Worm (Caenorhabditis elegans) whole organism, young adult: ENCODE results near the gene F23B2.7.

Experiments
- B0019.2 ChIP-seq: fragments of 200-800 bp; sonication (Bioruptor generic); conservative IDR thresholded peaks from 2 replicates; pipeline ENCODE4 v1.3.6; 2022; ENCODE audit warnings: missing genetic modification reagents, missing genetic modification characterization, missing compliant biosample characterization
- B0336.3 ChIP-seq: fragments of 200-800 bp; sonication (Bioruptor generic); IDR thresholded peaks from 2 replicates; pipeline ENCODE4 v1.3.6; 2022; ENCODE audit warnings: missing genetic modification characterization, missing compliant biosample characterization
- F33H1.4 ChIP-seq: fragments of 200-800 bp; sonication (Bioruptor generic); IDR thresholded peaks from 2 replicates; pipeline ENCODE4 v1.3.6; 2022; ENCODE audit warnings: missing genetic modification reagents, missing genetic modification characterization, missing compliant biosample characterization
- F39B2.1 ChIP-seq: fragments of 200-800 bp; sonication (Bioruptor generic); IDR thresholded peaks from 2 replicates; pipeline ENCODE4 v1.3.6; 2022; ENCODE audit warnings: missing genetic modification reagents, missing genetic modification characterization, missing compliant biosample characterization
- F49E8.2 ChIP-seq: sonication (generic microtip); optimal IDR thresholded peaks from 3 replicates; lab custom pipeline; 2017; ENCODE audit warnings: missing genetic modification characterization, mild to moderate bottlenecking, missing compliant biosample characterization, antibody characterized with exemption, moderate library complexity; ENCODE audit not compliant: insufficient read depth
- F52B5.7 ChIP-seq: sonication (generic microtip); optimal IDR thresholded peaks from 2 replicates; lab custom pipeline; 2016; ENCODE audit warnings: mild to moderate bottlenecking, missing genetic modification characterization, missing compliant biosample characterization
- K11D2.4 ChIP-seq: fragments of 200-800 bp; sonication (Bioruptor generic); IDR thresholded peaks from 2 replicates; pipeline ENCODE4 v1.3.6; 2022; ENCODE audit warnings: missing genetic modification reagents, missing genetic modification characterization, missing compliant biosample characterization
- Y56A3A.18 ChIP-seq: fragments of 200-800 bp; sonication (Bioruptor generic); IDR thresholded peaks from 2 replicates; pipeline ENCODE4 v1.3.6; 2022; ENCODE audit warnings: missing genetic modification reagents, missing genetic modification characterization, missing compliant biosample characterization
- ama-1 ChIP-seq, 3 experiments: fragments of 150-350 bp in 1 of 3; sonication (generic microtip) in 2 of 3; optimal IDR thresholded peaks; 2 replicates each; lab custom pipeline; 2014 to 2018; ENCODE audit warnings: missing biosample characterization in 2 of 3, missing genetic modification characterization in 2 of 3, missing genetic modification reagents in 2 of 3
- atf-7 ChIP-seq: sonication (generic microtip); optimal IDR thresholded peaks from 2 replicates; lab custom pipeline; 2017; ENCODE audit warnings: mild to moderate bottlenecking, missing genetic modification characterization, missing compliant biosample characterization
- athp-1 ChIP-seq: sonication (generic microtip); optimal IDR thresholded peaks from 2 replicates; lab custom pipeline; 2017; ENCODE audit warnings: mild to moderate bottlenecking, missing genetic modification characterization, missing compliant biosample characterization
- attf-6 ChIP-seq: fragments of 200-800 bp; sonication (Bioruptor generic); IDR thresholded peaks from 2 replicates; pipeline ENCODE4 v1.3.6; 2022; ENCODE audit warnings: missing genetic modification reagents, missing genetic modification characterization, missing compliant biosample characterization
- bed-2 ChIP-seq: fragments of 200-800 bp; sonication (Bioruptor generic); IDR thresholded peaks from 2 replicates; pipeline ENCODE4 v1.3.6; 2022; ENCODE audit warnings: missing genetic modification reagents, missing genetic modification characterization, missing compliant biosample characterization
- ccch-3 ChIP-seq: fragments of 200-800 bp; sonication (Bioruptor generic); optimal IDR thresholded peaks from 2 replicates; lab custom pipeline; 2018; ENCODE audit warnings: mild to moderate bottlenecking, missing genetic modification characterization, missing compliant biosample characterization
- ceh-100 ChIP-seq: fragments of 200-800 bp; sonication (Bioruptor generic); IDR thresholded peaks from 2 replicates; pipeline ENCODE4 v1.3.6; 2022; ENCODE audit warnings: missing genetic modification reagents, missing genetic modification characterization, missing compliant biosample characterization
- ceh-40 ChIP-seq: fragments of 200-800 bp; sonication (Bioruptor generic); IDR thresholded peaks from 2 replicates; pipeline ENCODE4 v1.3.6; 2022; ENCODE audit warnings: missing genetic modification characterization, missing compliant biosample characterization
- ceh-91 ChIP-seq: fragments of 200-800 bp; sonication (Bioruptor generic); IDR thresholded peaks from 2 replicates; pipeline ENCODE4 v1.3.6; 2022; ENCODE audit warnings: missing genetic modification reagents, missing genetic modification characterization, missing compliant biosample characterization
- chd-7 ChIP-seq: sonication (generic microtip); optimal IDR thresholded peaks from 2 replicates; lab custom pipeline; 2016; ENCODE audit warnings: mild to moderate bottlenecking, missing genetic modification characterization, moderate library complexity, missing compliant biosample characterization
- dpff-1 ChIP-seq: sonication (generic microtip); optimal IDR thresholded peaks from 2 replicates; lab custom pipeline; 2017; ENCODE audit warnings: mild to moderate bottlenecking, missing genetic modification characterization, missing compliant biosample characterization
- dpl-1 ChIP-seq: fragments of 150-350 bp; optimal IDR thresholded peaks from 2 replicates; lab custom pipeline; 2014; ENCODE audit warnings: missing biosample characterization, missing genetic modification reagents, missing genetic modification characterization
- egl-18 ChIP-seq: fragments of 200-800 bp; sonication (Bioruptor generic); IDR thresholded peaks from 2 replicates; pipeline ENCODE4 v1.3.6; 2022; ENCODE audit warnings: missing genetic modification reagents, missing genetic modification characterization, missing compliant biosample characterization
- egl-44 ChIP-seq: fragments of 200-800 bp; sonication (Bioruptor generic); IDR thresholded peaks from 2 replicates; pipeline ENCODE4 v1.3.6; 2022; ENCODE audit warnings: missing genetic modification reagents, missing genetic modification characterization, missing compliant biosample characterization
- ets-4 ChIP-seq: fragments of 200-800 bp; sonication (Bioruptor generic); optimal IDR thresholded peaks from 2 replicates; lab custom pipeline; 2018; ENCODE audit warnings: mild to moderate bottlenecking, missing genetic modification characterization, missing compliant biosample characterization
- hlh-12 ChIP-seq: sonication (generic microtip); optimal IDR thresholded peaks from 2 replicates; lab custom pipeline; 2016; ENCODE audit warnings: missing genetic modification characterization, missing compliant biosample characterization
- hlh-26 ChIP-seq: fragments of 200-800 bp; sonication (Bioruptor generic); conservative IDR thresholded peaks from 2 replicates; pipeline ENCODE4 v1.3.6; 2022; ENCODE audit warnings: missing genetic modification reagents, missing genetic modification characterization, missing compliant biosample characterization
- hmg-1.2 ChIP-seq: fragments of 200-800 bp; sonication (Bioruptor generic); IDR thresholded peaks from 2 replicates; pipeline ENCODE4 v1.3.6; 2022; ENCODE audit warnings: missing genetic modification reagents, missing genetic modification characterization, missing compliant biosample characterization
- hmg-20 ChIP-seq: fragments of 200-800 bp; sonication (Bioruptor generic); IDR thresholded peaks from 2 replicates; pipeline ENCODE4 v1.3.6; 2022; ENCODE audit warnings: missing genetic modification reagents, missing genetic modification characterization, missing compliant biosample characterization
- hrde-1 ChIP-seq: sonication (generic microtip); optimal IDR thresholded peaks from 2 replicates; lab custom pipeline; 2016; ENCODE audit warnings: missing genetic modification characterization, mild to moderate bottlenecking, missing compliant biosample characterization, moderate library complexity, missing genotype, missing genetic modification reagents, borderline replicate concordance
- lin-40 ChIP-seq: sonication (generic microtip); optimal IDR thresholded peaks from 2 replicates; lab custom pipeline; 2016; ENCODE audit warnings: missing genetic modification characterization, mild to moderate bottlenecking, missing compliant biosample characterization, missing genotype, missing genetic modification reagents
- lsl-1 ChIP-seq: fragments of 200-800 bp; sonication (Bioruptor generic); optimal IDR thresholded peaks from 2 replicates; lab custom pipeline; 2018; ENCODE audit warnings: mild to moderate bottlenecking, missing genetic modification characterization, moderate library complexity, missing compliant biosample characterization
- lsy-27 ChIP-seq: sonication (generic microtip); optimal IDR thresholded peaks from 2 replicates; lab custom pipeline; 2017; ENCODE audit warnings: missing genetic modification characterization, mild to moderate bottlenecking, missing compliant biosample characterization, antibody characterized with exemption, missing genotype, borderline replicate concordance; ENCODE audit not compliant: insufficient read depth
- madf-3 ChIP-seq: fragments of 200-800 bp; sonication (Bioruptor generic); IDR thresholded peaks from 2 replicates; pipeline ENCODE4 v1.3.6; 2022; ENCODE audit warnings: missing genetic modification reagents, missing genetic modification characterization, missing compliant biosample characterization
- nfya-1 ChIP-seq: sonication (generic microtip); optimal IDR thresholded peaks from 2 replicates; lab custom pipeline; 2017; ENCODE audit warnings: antibody characterized with exemption, missing compliant biosample characterization, missing genetic modification characterization, borderline replicate concordance; ENCODE audit not compliant: insufficient read depth
- nhr-80 ChIP-seq: sonication (generic microtip); optimal IDR thresholded peaks from 2 replicates; lab custom pipeline; 2016; ENCODE audit warnings: missing genetic modification characterization, missing compliant biosample characterization
- pbrm-1 ChIP-seq: fragments of 200-800 bp; sonication (Bioruptor generic); IDR thresholded peaks from 2 replicates; pipeline ENCODE4 v1.3.6; 2022; ENCODE audit warnings: missing genetic modification reagents, missing genetic modification characterization, missing compliant biosample characterization
- pha-4 ChIP-seq: fragments of 150-350 bp; sonication (generic microtip); optimal IDR thresholded peaks from 2 replicates; lab custom pipeline; 2014; ENCODE audit warnings: missing biosample characterization, missing genetic modification reagents, missing genetic modification characterization
- rcor-1 ChIP-seq: fragments of 200-800 bp; sonication (Bioruptor generic); IDR thresholded peaks from 2 replicates; pipeline ENCODE4 v1.3.6; 2022; ENCODE audit warnings: missing genetic modification reagents, missing genetic modification characterization, missing compliant biosample characterization
- sdz-38 ChIP-seq: sonication (generic microtip); optimal IDR thresholded peaks from 2 replicates; lab custom pipeline; 2016; ENCODE audit warnings: missing genotype, missing genetic modification characterization, missing compliant biosample characterization
- tbp1 ChIP-seq: fragments of 200-800 bp; sonication (Bioruptor generic); optimal IDR thresholded peaks from 2 replicates; lab custom pipeline; 2018; ENCODE audit warnings: mild to moderate bottlenecking, missing genetic modification characterization, missing compliant biosample characterization
- tbx-9 ChIP-seq: sonication (generic microtip); optimal IDR thresholded peaks from 2 replicates; lab custom pipeline; 2016; ENCODE audit warnings: borderline replicate concordance, missing genetic modification characterization, inconsistent platforms, missing compliant biosample characterization
- zim-3 ChIP-seq: sonication (generic microtip); optimal IDR thresholded peaks from 2 replicates; lab custom pipeline; 2017; ENCODE audit warnings: mild to moderate bottlenecking, missing genetic modification characterization, moderate library complexity, missing compliant biosample characterization
- ztf-18 ChIP-seq: sonication (generic microtip); optimal IDR thresholded peaks from 2 replicates; lab custom pipeline; 2016; ENCODE audit warnings: missing genotype, mild to moderate bottlenecking, missing genetic modification characterization, missing compliant biosample characterization
- ztf-22 ChIP-seq: fragments of 200-800 bp; sonication (Bioruptor generic); optimal IDR thresholded peaks from 2 replicates; lab custom pipeline; 2018; ENCODE audit warnings: mild to moderate bottlenecking, missing genetic modification characterization, moderate library complexity, missing compliant biosample characterization
- ztf-3 ChIP-seq: fragments of 200-800 bp; sonication (Bioruptor generic); optimal IDR thresholded peaks from 2 replicates; lab custom pipeline; 2018; ENCODE audit warnings: mild to moderate bottlenecking, missing genetic modification characterization, missing compliant biosample characterization
- ztf-6 ChIP-seq: fragments of 200-800 bp; sonication (Bioruptor generic); IDR thresholded peaks from 2 replicates; pipeline ENCODE4 v1.3.6; 2022; ENCODE audit warnings: missing genetic modification reagents, missing genetic modification characterization, missing compliant biosample characterization

F23B2.7 gene

ce11 chrIV:9169764-9170163, 19.5 kb downstream of the F23B2.7 start:
- no peak for TF ChIP-seq lin-40 (tag; lab: Kevin White, UChicago)

- TF ChIP-seq sdz-38, result no peak
- TF ChIP-seq lsl-1 (GFP tag; lab: Kevin White, UChicago), result no peak
- TF ChIP-seq F49E8.2, result no peak
- TF ChIP-seq nhr-80, result no peak
- no peak for TF ChIP-seq egl-44 (GFP tag; lab: Robert Waterston, UW)
- no peak for TF ChIP-seq lsy-27
- TF ChIP-seq dpl-1 (GFP tag; lab: Kevin White, UChicago), result no peak
- no peak for TF ChIP-seq ztf-6 (GFP tag; lab: Robert Waterston, UW)
- TF ChIP-seq hmg-1.2, result no peak
- no peak for TF ChIP-seq ceh-100 (GFP tag; lab: Robert Waterston, UW)
- TF ChIP-seq ztf-22, result no peak
- TF ChIP-seq nfya-1, result no peak
- TF ChIP-seq egl-18 (GFP tag; lab: Robert Waterston, UW), result no peak
- TF ChIP-seq ztf-3 (GFP tag; lab: Kevin White, UChicago), result no peak
- TF ChIP-seq rcor-1 (GFP tag; lab: Robert Waterston, UW), result no peak
- no peak for TF ChIP-seq K11D2.4 (GFP tag; lab: Robert Waterston, UW)
- TF ChIP-seq hrde-1 (tag; lab: Kevin White, UChicago), result no peak
- no peak for TF ChIP-seq dpff-1 (tag; lab: Kevin White, UChicago)
- TF ChIP-seq ets-4 (GFP tag; lab: Kevin White, UChicago), result no peak
- TF ChIP-seq pha-4, result no peak
Measured at ce11 chrIV:9184547-9184946, 34.3 kb downstream of the F23B2.7 start, which contains the start of gene C07C7.1. Gene C07C7.1 (plus strand): TSS chrIV:9184847.

- TF ChIP-seq bed-2 (GFP tag; lab: Robert Waterston, UW) (peak; percentile 67; the same call in 1 of the 2 replicates), ceh-100 (GFP tag; lab: Robert Waterston, UW) (no peak), lsl-1 (GFP tag; lab: Kevin White, UChicago) (peak; percentile 43), chd-7 (no peak), Y56A3A.18 (GFP tag; lab: Robert Waterston, UW) (0 out of 2 replicates have a peak, but pooled peaks have one; percentile 26), B0336.3 (GFP tag; lab: Robert Waterston, UW) (no peak), F39B2.1 (GFP tag; lab: Robert Waterston, UW) (no peak), pbrm-1 (GFP tag; lab: Robert Waterston, UW) (0 out of 2 replicates have a peak, but pooled peaks have one; percentile 50), ztf-18 (tag; lab: Kevin White, UChicago) (peak; percentile 48), ztf-3 (GFP tag; lab: Kevin White, UChicago) (no peak), B0019.2 (no peak), egl-18 (GFP tag; lab: Robert Waterston, UW) (no peak), atf-7 (no peak), hlh-26 (no peak), ceh-91 (no peak), pha-4 (no peak), tbx-9 (tag; lab: Kevin White, UChicago) (no peak), ama-1 (optimal IDR thresholded peaks at IDR 0.05; lab: Kevin White, UChicago) (no peak), ama-1 (GFP tag; optimal IDR thresholded peaks at IDR 0.05; lab: Kevin White, UChicago) (peak; percentile 26 to 62), madf-3 (GFP tag; lab: Robert Waterston, UW) (0 out of 2 replicates have a peak, but pooled peaks have one; percentile 51), nhr-80 (no peak), attf-6 (GFP tag; lab: Robert Waterston, UW) (peak; percentile 61; the same call in 1 of the 2 replicates), F33H1.4 (GFP tag; lab: Robert Waterston, UW) (peak; percentile 27; the same call in 1 of the 2 replicates), athp-1 (no peak), hmg-20 (GFP tag; lab: Robert Waterston, UW) (no peak), ccch-3 (GFP tag; lab: Kevin White, UChicago) (no peak), hlh-12 (tag; lab: Kevin White, UChicago) (peak; percentile 75), zim-3 (tag; lab: Kevin White, UChicago) (peak; percentile 62), F52B5.7 (tag; lab: Kevin White, UChicago) (no peak), lin-40 (tag; lab: Kevin White, UChicago) (no peak), tbp1 (peak; percentile 98), ceh-40 (GFP tag; lab: Robert Waterston, UW) (no peak)
Measured at ce11 chrIV:9191183-9191582, 40.9 kb downstream of the F23B2.7 start.
